Fruit fly (Drosophila melanogaster) whole organism, wandering third instar larva: ENCODE results near the gene CG12693.
"Not testable (repeated sequence)": the region's sequence is repeated elsewhere in the genome, so short reads cannot be mapped to it uniquely, and the experiment has no call there.

Source experiments
- Abd-B ChIP-seq: fragments of >200 bp; optimal IDR thresholded peaks from 2 replicates; lab custom pipeline; 2017; ENCODE audit warnings: missing biosample characterization, missing genetic modification characterization
- Hnf4 ChIP-seq: fragments of 200-800 bp; sonication (Bioruptor generic); optimal IDR thresholded peaks from 2 replicates; lab custom pipeline; 2016; ENCODE audit warnings: missing biosample characterization, mild to moderate bottlenecking, missing genetic modification characterization
- fru ChIP-seq: fragments of 200-800 bp; sonication (Bioruptor generic); optimal IDR thresholded peaks from 3 replicates; lab custom pipeline; 2016; ENCODE audit warnings: missing biosample characterization, mild to moderate bottlenecking, missing genetic modification characterization
- h ChIP-seq: fragments of 200-800 bp; sonication (Bioruptor generic); optimal IDR thresholded peaks from 3 replicates; lab custom pipeline; 2016; ENCODE audit warnings: missing biosample characterization, mild to moderate bottlenecking, missing genetic modification characterization

dm6 chrX:4318701-4319100 is 10.6 kb downstream of the CG12693 start, which contains the start of gene mei-9:
- TF ChIP-seq h (GFP tag; lab: Kevin White, UChicago); Hnf4; fru (GFP tag; lab: Kevin White, UChicago); Abd-B (GFP tag; lab: Kevin White, UChicago): not testable (repeated sequence)
